Fruit fly (Drosophila melanogaster): ENCODE results near the gene Cep97.

DNA sequence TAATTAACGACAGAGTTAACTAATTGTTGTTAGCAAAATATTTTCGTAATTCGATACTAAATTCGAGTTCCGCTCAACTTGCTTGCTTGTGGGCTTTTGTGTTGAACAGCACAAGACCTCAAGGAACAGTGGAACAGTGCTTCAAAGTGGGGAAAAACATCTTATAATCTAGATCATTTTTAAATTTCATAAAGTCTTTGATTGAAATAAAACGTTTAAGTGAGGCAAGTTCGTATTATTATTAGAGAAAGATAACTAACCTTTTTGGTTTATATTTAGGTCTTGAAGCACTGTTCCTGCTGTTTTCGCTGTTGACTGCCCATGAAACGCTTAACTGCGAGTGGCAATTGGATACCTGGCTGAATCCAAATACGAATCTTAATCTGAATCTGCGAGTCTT is 23.4 kb upstream of the Cep97 start:
- TF ChIP-seq kay (GFP tag; ENCODE audit: borderline replicate concordance) (no peak), CG1620 (GFP tag; optimal IDR thresholded peaks at IDR 0.05) (no peak), Clk (GFP tag; optimal IDR thresholded peaks at IDR 0.05) (no peak), Crg-1 (GFP tag; optimal IDR thresholded peaks at IDR 0.05) (no peak), CG7045 (GFP tag; optimal IDR thresholded peaks at IDR 0.05) (no peak), Mnt (GFP tag; optimal IDR thresholded peaks at IDR 0.05) (no peak), CG14711 (tag; optimal IDR thresholded peaks at IDR 0.05) (no peak), CG11617 (GFP tag; optimal IDR thresholded peaks at IDR 0.05) (no peak), bab1 (GFP tag; optimal IDR thresholded peaks at IDR 0.05) (no peak), cnc (optimal IDR thresholded peaks at IDR 0.05) (no peak), ovo (GFP tag; optimal IDR thresholded peaks at IDR 0.05) (no peak), pad (GFP tag; optimal IDR thresholded peaks at IDR 0.05) (no peak)

Data from whole organism, adult.